Worm (Caenorhabditis elegans): Measurements from ENCODE around the gene klp-19.

DNA sequence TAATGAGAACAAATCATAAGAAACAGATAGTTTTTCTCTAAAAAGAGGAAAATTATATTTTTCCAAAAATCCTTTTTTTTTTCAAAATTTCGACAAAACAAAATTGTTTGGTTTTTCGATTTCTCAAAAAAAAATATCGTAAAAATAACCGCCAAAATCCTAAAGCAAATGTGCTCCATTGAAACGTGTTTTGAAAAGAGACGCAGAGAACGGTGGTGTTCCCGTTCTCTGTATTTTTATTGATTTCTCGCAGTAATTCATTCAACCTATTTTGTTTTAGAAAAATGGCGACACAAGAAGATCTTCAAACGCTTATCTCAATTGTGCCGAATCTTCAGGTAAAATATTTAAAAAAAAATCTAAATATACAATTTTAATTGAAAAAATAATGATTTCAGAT is 6.7 kb upstream of the klp-19 start, which contains the start of gene Y43F4B.10:
- TF ChIP-seq aly-1 (tag; optimal IDR thresholded peaks at IDR 0.05) (no peak), ets-7 (tag; optimal IDR thresholded peaks at IDR 0.05) (no peak), flt-1 (GFP tag; IDR thresholded peaks at IDR 0.05) (no peak), B0310.2 (tag; optimal IDR thresholded peaks at IDR 0.05) (no peak), F13C5.2 (tag; optimal IDR thresholded peaks at IDR 0.05) (no peak)

Data from whole organism, early embryonic.